Fruit fly (Drosophila melanogaster) whole organism, adult: Measurements from ENCODE around the gene CG32811.

Experiments
- CG12768 ChIP-seq: fragments of 200-800 bp; sonication (Bioruptor generic); optimal IDR thresholded peaks from 2 replicates; lab custom pipeline; 2017; ENCODE audit warnings: missing biosample characterization, missing genetic modification characterization, mild to moderate bottlenecking, moderate library complexity, missing genetic modification reagents
- CG14711 ChIP-seq: fragments of 200-800 bp; sonication (Bioruptor generic); optimal IDR thresholded peaks from 2 replicates; lab custom pipeline; 2018; ENCODE audit warnings: missing biosample characterization, mild to moderate bottlenecking, missing genetic modification characterization, moderate library complexity
- CG1620 ChIP-seq: fragments of 200-800 bp; sonication (Bioruptor generic); optimal IDR thresholded peaks from 2 replicates; lab custom pipeline; 2016; ENCODE audit warnings: missing biosample characterization, missing genetic modification characterization
- CG5204 ChIP-seq: fragments of 200-800 bp; sonication (Bioruptor generic); optimal IDR thresholded peaks from 2 replicates; lab custom pipeline; 2016; ENCODE audit warnings: missing biosample characterization, missing genetic modification characterization
- Hr96 ChIP-seq: fragments of 200-800 bp; sonication (Bioruptor generic); optimal IDR thresholded peaks from 2 replicates; lab custom pipeline; 2016; ENCODE audit warnings: missing biosample characterization, missing genetic modification characterization
- Mnt ChIP-seq: fragments of 200-800 bp; sonication (Bioruptor generic); optimal IDR thresholded peaks from 2 replicates; lab custom pipeline; 2016; ENCODE audit warnings: missing biosample characterization, mild to moderate bottlenecking, missing genetic modification characterization
- bab1 ChIP-seq: fragments of 200-800 bp; sonication (Bioruptor generic); optimal IDR thresholded peaks from 3 replicates; lab custom pipeline; 2019; ENCODE audit warnings: missing biosample characterization, mild to moderate bottlenecking, missing genetic modification characterization, moderate library complexity
- cic ChIP-seq: fragments of 200-800 bp; sonication (Bioruptor generic); optimal IDR thresholded peaks from 2 replicates; lab custom pipeline; 2017; ENCODE audit warnings: missing biosample characterization, mild to moderate bottlenecking, missing genetic modification characterization, moderate library complexity
- kay ChIP-seq: fragments of 200-800 bp; sonication (Bioruptor generic); peaks from one replicate; lab custom pipeline; 2016; ENCODE audit warnings: missing biosample characterization, missing genetic modification characterization, borderline replicate concordance
- ovo ChIP-seq: fragments of 200-800 bp; sonication (Bioruptor generic); optimal IDR thresholded peaks from 2 replicates; lab custom pipeline; 2016; ENCODE audit warnings: missing biosample characterization, missing genetic modification characterization
- toe ChIP-seq: fragments of 200-800 bp; sonication (Bioruptor generic); optimal IDR thresholded peaks from 2 replicates; lab custom pipeline; 2016; ENCODE audit warnings: missing biosample characterization, missing genetic modification characterization

DNA sequence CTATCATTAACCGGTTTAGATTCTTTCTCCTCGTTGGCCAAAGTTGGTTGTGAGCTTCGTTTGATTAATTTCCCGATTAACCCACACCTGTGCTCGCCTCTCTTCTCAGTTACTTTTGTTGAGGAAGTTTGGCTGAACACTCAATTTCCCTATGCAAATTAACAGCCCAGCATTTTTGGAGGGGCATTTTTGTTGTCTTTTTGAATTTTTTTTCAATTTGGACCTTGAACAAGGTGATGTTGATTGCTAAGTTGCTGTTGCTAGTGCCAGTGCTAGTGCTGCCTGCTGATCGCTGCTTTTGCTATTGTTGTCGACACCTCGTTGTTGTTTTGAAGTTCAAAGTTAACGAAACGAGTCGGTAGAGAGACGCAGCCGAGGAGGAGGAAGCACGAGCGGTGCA is 30.6 kb downstream of the CG32811 start:
- no peak for TF ChIP-seq bab1 (GFP tag; lab: Kevin White, UChicago)
- no peak for TF ChIP-seq CG12768 (GFP tag; lab: Kevin White, UChicago)
- no peak for TF ChIP-seq CG1620 (GFP tag; lab: Kevin White, UChicago)
- no peak for TF ChIP-seq cic (GFP tag; lab: Kevin White, UChicago)
- TF ChIP-seq Hr96 (GFP tag; lab: Kevin White, UChicago): no peak
- TF ChIP-seq CG14711 (tag; lab: Kevin White, UChicago): no peak
- TF ChIP-seq CG5204 (GFP tag; lab: Kevin White, UChicago): no peak
- no peak for TF ChIP-seq ovo (GFP tag; lab: Kevin White, UChicago)
- no peak for TF ChIP-seq kay (GFP tag; lab: Kevin White, UChicago)
- TF ChIP-seq Mnt (GFP tag; lab: Kevin White, UChicago): no peak
- TF ChIP-seq toe (GFP tag; lab: Kevin White, UChicago): no peak
